Fruit fly (Drosophila melanogaster): ENCODE results near the gene vkg.

DNA sequence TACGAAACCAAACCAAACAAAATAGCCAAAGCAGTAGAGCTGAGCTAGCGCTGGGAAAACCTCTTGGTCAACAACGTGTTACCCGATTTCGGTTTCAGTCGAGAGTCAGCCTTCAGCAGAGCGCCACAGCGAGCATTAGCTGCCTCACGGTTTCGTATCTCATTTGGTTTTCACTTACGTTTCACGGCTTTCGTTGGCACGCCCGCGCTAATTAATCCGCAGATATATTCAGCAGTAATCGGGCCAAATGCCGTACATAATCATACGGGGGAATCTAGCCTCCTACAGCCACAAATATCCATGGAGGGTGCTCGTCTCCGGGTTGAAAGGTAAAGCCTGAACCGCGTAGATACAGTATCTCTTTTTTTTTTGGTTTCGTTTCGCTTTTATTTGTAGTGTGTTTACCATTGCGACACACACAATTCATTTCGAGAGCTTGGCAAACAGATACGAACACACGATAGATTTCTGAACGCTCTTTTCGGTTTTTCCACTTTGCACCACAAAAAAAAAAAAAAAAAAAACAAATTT is 16.4 kb upstream of the vkg start, which contains the start of gene CG31650:
- TF ChIP-seq CG4496 (GFP tag; IDR thresholded peaks at IDR 0.05) (0 out of 3 replicates have a peak, but pooled peaks have one; percentile 33), CG8301 (tag; optimal IDR thresholded peaks at IDR 0.05) (no peak), CG15710 (tag; optimal IDR thresholded peaks at IDR 0.05) (no peak), EcR (GFP tag; optimal IDR thresholded peaks at IDR 0.05) (no peak), rn (GFP tag; IDR thresholded peaks at IDR 0.05) (no peak)
